Worm (Caenorhabditis elegans): ENCODE results near the gene eco-1.

Gene eco-1

DNA sequence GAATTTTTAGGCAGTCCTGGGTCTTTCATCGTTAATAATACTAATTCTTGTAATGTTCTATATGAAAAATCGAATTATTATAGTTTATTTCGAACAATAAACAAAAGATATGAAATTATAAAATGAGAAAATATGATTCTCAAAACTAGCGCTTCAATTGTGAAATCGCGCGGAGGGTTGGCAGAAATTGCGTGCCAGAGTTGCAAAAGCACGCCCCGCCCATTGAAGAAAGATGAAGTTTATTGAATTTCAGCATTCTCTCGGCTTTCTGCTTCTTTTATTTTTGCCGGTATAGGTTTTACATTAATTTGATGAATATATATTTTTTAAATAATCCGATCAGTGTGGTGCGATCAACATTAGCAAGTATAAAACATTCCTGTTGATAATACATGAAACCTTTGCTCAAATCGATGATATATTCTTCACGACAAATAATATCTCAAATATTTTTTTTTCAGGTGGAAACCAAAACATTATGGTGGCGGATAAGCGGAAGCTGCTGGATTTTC is at the start of gene eco-1, which contains the start of gene hmgr-1:
TSS of gene eco-1 (minus strand) at position 59 of the 512 bp plus-strand sequence.
TSS of gene hmgr-1 (plus strand) at position 462 of the 512 bp plus-strand sequence.
- TF ChIP-seq nhr-129 (tag; optimal IDR thresholded peaks at IDR 0.05) (no peak), nhr-6 (tag; optimal IDR thresholded peaks at IDR 0.05) (no peak), sma-9 (GFP tag; optimal IDR thresholded peaks at IDR 0.05) (peak; percentile 54), sma-9 (tag; optimal IDR thresholded peaks at IDR 0.05) (no peak), unc-55 (GFP tag; optimal IDR thresholded peaks at IDR 0.05) (peak; percentile 60), mdl-1 (tag; optimal IDR thresholded peaks at IDR 0.05) (no peak), Y55F3AM.14 (GFP tag; optimal IDR thresholded peaks at IDR 0.05) (no peak), ztf-1 (GFP tag; conservative IDR thresholded peaks at IDR 0.05) (no peak), nhr-10 (tag; optimal IDR thresholded peaks at IDR 0.05) (no peak), gmeb-1 (tag; optimal IDR thresholded peaks at IDR 0.05) (peak; percentile 70), lsy-2 (tag; optimal IDR thresholded peaks at IDR 0.05) (peak; percentile 31 to 64), zag-1 (tag; optimal IDR thresholded peaks at IDR 0.05) (no peak), C34F6.9 (tag; optimal IDR thresholded peaks at IDR 0.05) (peak; percentile 46), blmp-1 (tag; optimal IDR thresholded peaks at IDR 0.05; ENCODE audit: insufficient read depth) (no peak), fos-1 (tag; optimal IDR thresholded peaks at IDR 0.05) (no peak)

DNA sequence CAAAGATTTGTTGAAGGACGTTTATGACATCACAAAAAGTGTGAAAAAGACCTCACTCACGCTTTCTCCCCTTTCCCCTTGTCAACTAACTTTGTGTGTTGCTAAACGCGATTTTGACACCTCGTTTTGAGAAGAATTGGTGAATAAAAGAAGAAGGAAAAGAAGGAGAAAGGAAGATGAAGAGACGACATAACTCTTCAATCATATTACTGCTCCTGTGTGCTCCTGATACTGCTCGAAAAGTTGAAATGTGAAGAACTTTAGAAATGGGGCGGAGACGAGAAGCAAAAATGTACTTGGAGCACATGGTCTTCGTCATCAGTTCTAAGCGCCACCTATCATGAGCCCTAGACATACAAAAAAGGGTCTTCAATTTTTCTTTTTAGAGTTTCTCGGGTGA is 40.1 kb upstream of the eco-1 start:
- TF ChIP-seq snpc-4 (tag; optimal IDR thresholded peaks at IDR 0.05) (no peak), mbf-1 (tag; optimal IDR thresholded peaks at IDR 0.05) (no peak)

DNA sequence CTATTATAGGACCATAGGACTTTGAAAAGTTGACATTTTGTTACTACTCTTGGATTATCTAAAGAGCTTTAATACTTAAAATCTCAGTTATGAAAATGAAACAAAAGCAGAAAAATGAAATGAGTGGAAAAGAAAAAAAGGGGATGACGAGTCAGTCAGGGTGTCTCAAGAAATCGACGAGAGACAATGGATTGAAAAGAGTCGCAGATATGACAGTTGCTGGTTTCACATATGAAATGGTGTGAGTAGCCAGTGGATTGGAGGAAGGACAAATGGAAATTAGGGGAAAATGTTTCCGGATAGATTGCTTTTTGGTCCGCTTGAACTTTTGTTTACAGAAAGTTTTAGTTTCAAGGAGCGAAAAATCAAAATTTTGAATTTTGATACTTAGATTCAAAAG is 38.3 kb upstream of the eco-1 start:
- peak; percentile 25 for TF ChIP-seq nhr-129 (tag; optimal IDR thresholded peaks at IDR 0.05)
- TF ChIP-seq ceh-82 (tag; optimal IDR thresholded peaks at IDR 0.05), result no peak
- no peak for TF ChIP-seq nhr-21 (tag; optimal IDR thresholded peaks at IDR 0.05)
- TF ChIP-seq lsy-2 (tag; optimal IDR thresholded peaks at IDR 0.05), result peak in 1 of 2 experiments; percentile 28
- TF ChIP-seq fos-1 (tag; optimal IDR thresholded peaks at IDR 0.05), result peak; percentile 1
- no peak for TF ChIP-seq F13H6.1 (tag; optimal IDR thresholded peaks at IDR 0.05)

DNA sequence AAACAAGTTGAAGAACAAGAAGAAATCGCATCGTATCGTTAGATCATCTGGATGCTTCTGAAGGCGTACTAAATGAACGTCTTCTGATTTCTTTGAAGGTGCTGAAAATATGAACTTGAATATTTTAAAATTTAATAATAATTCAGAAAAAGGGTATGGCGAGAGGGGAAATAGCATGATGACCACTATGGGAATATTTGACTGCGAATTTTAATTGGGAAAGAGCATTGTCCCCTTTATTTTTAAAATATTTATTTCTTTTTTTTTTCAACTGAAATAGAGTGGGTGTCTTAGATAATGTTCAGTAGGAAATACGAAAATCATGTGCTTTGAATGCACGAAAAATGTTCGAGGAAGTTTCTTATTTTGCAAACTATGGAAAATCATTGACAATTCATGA is 36.5 kb upstream of the eco-1 start, which contains the start of gene lgc-50:
TSS of gene lgc-50 (minus strand) at position 101 of the 400 bp plus-strand sequence.
- TF ChIP-seq crh-2 (tag; optimal IDR thresholded peaks at IDR 0.05) (no peak), nhr-11 (tag; optimal IDR thresholded peaks at IDR 0.05) (no peak), elt-3 (tag; optimal IDR thresholded peaks at IDR 0.05) (no peak), nhr-6 (tag; optimal IDR thresholded peaks at IDR 0.05) (no peak), nhr-12 (tag; optimal IDR thresholded peaks at IDR 0.05) (no peak), nhr-23 (tag; optimal IDR thresholded peaks at IDR 0.05) (no peak), ztf-1 (GFP tag; conservative IDR thresholded peaks at IDR 0.05) (no peak), sma-9 (GFP tag; optimal IDR thresholded peaks at IDR 0.05) (no peak), sma-9 (tag; optimal IDR thresholded peaks at IDR 0.05) (no peak), unc-39 (tag; optimal IDR thresholded peaks at IDR 0.05) (no peak), zag-1 (tag; optimal IDR thresholded peaks at IDR 0.05) (no peak), ama-1 (optimal IDR thresholded peaks at IDR 0.05) (no peak), nhr-25 (tag; optimal IDR thresholded peaks at IDR 0.05) (no peak), C34F6.9 (tag; optimal IDR thresholded peaks at IDR 0.05) (no peak), nhr-237 (tag; optimal IDR thresholded peaks at IDR 0.05) (no peak), sem-4 (tag; optimal IDR thresholded peaks at IDR 0.05) (no peak), ceh-16 (tag; optimal IDR thresholded peaks at IDR 0.05) (no peak), lin-13 (GFP tag; optimal IDR thresholded peaks at IDR 0.05) (no peak)

DNA sequence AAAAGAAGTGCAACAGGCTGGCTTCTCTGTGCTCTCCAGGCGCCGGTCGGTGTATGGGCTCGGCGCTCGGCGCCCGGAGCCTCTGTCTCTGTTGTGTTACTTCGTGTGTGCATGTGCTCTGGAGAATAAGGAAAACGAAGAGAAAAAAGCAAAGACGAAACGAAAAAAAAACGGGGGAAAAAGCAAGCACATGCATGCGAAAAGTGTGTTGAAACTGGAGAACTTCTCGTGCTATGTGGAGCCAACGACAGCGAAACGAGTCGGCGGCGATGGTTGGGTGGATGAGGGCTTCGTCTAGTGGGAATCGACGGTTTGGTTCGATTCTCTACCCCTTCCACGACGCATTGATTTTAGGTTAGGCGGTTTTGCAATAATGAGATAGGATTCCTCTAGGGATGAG is 28.5 kb upstream of the eco-1 start:
- no peak for TF ChIP-seq unc-39 (tag; optimal IDR thresholded peaks at IDR 0.05)
- TF ChIP-seq crh-2 (tag; optimal IDR thresholded peaks at IDR 0.05), result peak; percentile 62
- no peak for TF ChIP-seq sem-4 (tag; optimal IDR thresholded peaks at IDR 0.05)
- no peak for TF ChIP-seq R02D3.7 (tag; optimal IDR thresholded peaks at IDR 0.05)
- peak; percentile 72 for TF ChIP-seq lin-11 (tag; optimal IDR thresholded peaks at IDR 0.05)
- TF ChIP-seq aly-2 (tag; optimal IDR thresholded peaks at IDR 0.05), result no peak
- TF ChIP-seq blmp-1 (tag; optimal IDR thresholded peaks at IDR 0.05; ENCODE audit: insufficient read depth), result no peak
- peak; percentile 57 for TF ChIP-seq sma-9 (GFP tag; optimal IDR thresholded peaks at IDR 0.05)
- TF ChIP-seq sma-9 (tag; optimal IDR thresholded peaks at IDR 0.05), result no peak
- TF ChIP-seq unc-62 (GFP tag; optimal IDR thresholded peaks at IDR 0.05), result no peak
- TF ChIP-seq egl-27 (tag; optimal IDR thresholded peaks at IDR 0.05), result no peak
- TF ChIP-seq mdl-1 (tag; optimal IDR thresholded peaks at IDR 0.05), result peak in 1 of 2 experiments; percentile 36
- no peak for TF ChIP-seq ceh-82 (tag; optimal IDR thresholded peaks at IDR 0.05)
- no peak for TF ChIP-seq mbf-1 (tag; optimal IDR thresholded peaks at IDR 0.05)
- TF ChIP-seq ztf-1 (GFP tag; conservative IDR thresholded peaks at IDR 0.05), result no peak
- peak; percentile 11 for TF ChIP-seq nhr-21 (tag; optimal IDR thresholded peaks at IDR 0.05)
- peak; percentile 33 for TF ChIP-seq fos-1 (tag; optimal IDR thresholded peaks at IDR 0.05)
- TF ChIP-seq F13H6.1 (tag; optimal IDR thresholded peaks at IDR 0.05), result peak; percentile 71
- TF ChIP-seq nhr-77 (tag; optimal IDR thresholded peaks at IDR 0.05), result no peak
- no peak for TF ChIP-seq nhr-10 (tag; optimal IDR thresholded peaks at IDR 0.05)
- TF ChIP-seq nhr-237 (tag; optimal IDR thresholded peaks at IDR 0.05), result no peak
- peak; percentile 55 for TF ChIP-seq C34F6.9 (tag; optimal IDR thresholded peaks at IDR 0.05)
- no peak for TF ChIP-seq peb-1 (tag; optimal IDR thresholded peaks at IDR 0.05)
- TF ChIP-seq unc-55 (GFP tag; optimal IDR thresholded peaks at IDR 0.05), result peak; percentile 53
- peak; percentile 99 for TF ChIP-seq Y55F3AM.14 (GFP tag; optimal IDR thresholded peaks at IDR 0.05)
- TF ChIP-seq elt-1 (tag; optimal IDR thresholded peaks at IDR 0.05), result no peak
- TF ChIP-seq nhr-25 (tag; optimal IDR thresholded peaks at IDR 0.05), result no peak
- no peak for TF ChIP-seq nhr-12 (tag; optimal IDR thresholded peaks at IDR 0.05)
- TF ChIP-seq ztf-4 (tag; optimal IDR thresholded peaks at IDR 0.05), result peak; percentile 27
- no peak for TF ChIP-seq nhr-11 (tag; optimal IDR thresholded peaks at IDR 0.05)
- no peak for TF ChIP-seq sma-3 (GFP tag; optimal IDR thresholded peaks at IDR 0.05)
- no peak for TF ChIP-seq ama-1 (optimal IDR thresholded peaks at IDR 0.05)

All from whole organism, L2 larva.